Fruit fly (Drosophila melanogaster): ENCODE measurements around the gene Traf6.

Gene Traf6

dm6 chrX:8131693-8132313 lies 25.4 kb downstream of the Traf6 start, which contains the start of gene CG10958:
Gene CG10958, plus strand, starts transcription at chrX:8132285.
- TF ChIP-seq CG34367 (tag; optimal IDR thresholded peaks at IDR 0.05) (no peak), CG12605 (GFP tag; IDR thresholded peaks at IDR 0.05) (0 out of 2 replicates have a peak, but pooled peaks have one; percentile 15), gl (tag; optimal IDR thresholded peaks at IDR 0.05) (no peak), CG10348 (GFP tag; IDR thresholded peaks at IDR 0.05) (no peak), CG8301 (tag; optimal IDR thresholded peaks at IDR 0.05) (no peak), CG9948 (tag; optimal IDR thresholded peaks at IDR 0.05) (peak; percentile 28), CG17806 (tag; optimal IDR thresholded peaks at IDR 0.05) (peak; percentile 40), CG13204 (GFP tag; optimal IDR thresholded peaks at IDR 0.05) (no peak), rn (GFP tag; IDR thresholded peaks at IDR 0.05) (no peak), CG14655 (GFP tag; optimal IDR thresholded peaks at IDR 0.05) (no peak), Ets98B (GFP tag; IDR thresholded peaks at IDR 0.05) (peak; percentile 42; the same call in 1 of the 2 replicates), CG4496 (GFP tag; IDR thresholded peaks at IDR 0.05) (peak; percentile 54), EcR (GFP tag; optimal IDR thresholded peaks at IDR 0.05) (peak; percentile 4), Snoo (tag; optimal IDR thresholded peaks at IDR 0.05) (peak; percentile 10), fd96Ca (GFP tag; IDR thresholded peaks at IDR 0.05) (peak; percentile 48; the same call in 2 of the 3 replicates), Pif1B (GFP tag; optimal IDR thresholded peaks at IDR 0.05) (peak; percentile 63), CG8159 (tag; optimal IDR thresholded peaks at IDR 0.05) (no peak), CG32121 (GFP tag; IDR thresholded peaks at IDR 0.05) (peak; percentile 54), Pif1A (GFP tag; optimal IDR thresholded peaks at IDR 0.05) (no peak), CG15710 (tag; optimal IDR thresholded peaks at IDR 0.05) (peak; percentile 20), D1 (tag; optimal IDR thresholded peaks at IDR 0.05) (no peak)

- TF ChIP-seq CG4496 (GFP tag; IDR thresholded peaks at IDR 0.05): peak; percentile 47; the same call in 1 of the 3 replicates
- TF ChIP-seq Pif1B (GFP tag; optimal IDR thresholded peaks at IDR 0.05): no peak
Observed at dm6 chrX:8129204-8129997, 27.8 kb downstream of the Traf6 start, which contains the start of gene CG2116. Gene CG2116, plus strand, starts transcription at chrX:8129812.

dm6 chrX:8128133-8128532 lies 29.1 kb downstream of the Traf6 start:
- TF ChIP-seq CG8159 (tag; optimal IDR thresholded peaks at IDR 0.05): no peak
- no peak for TF ChIP-seq CG12605 (GFP tag; IDR thresholded peaks at IDR 0.05)
- TF ChIP-seq CG34367 (tag; optimal IDR thresholded peaks at IDR 0.05): no peak
- no peak for TF ChIP-seq CG32121 (GFP tag; IDR thresholded peaks at IDR 0.05)
- TF ChIP-seq Pif1A (GFP tag; optimal IDR thresholded peaks at IDR 0.05): no peak
- no peak for TF ChIP-seq Pif1B (GFP tag; optimal IDR thresholded peaks at IDR 0.05)

DNA sequence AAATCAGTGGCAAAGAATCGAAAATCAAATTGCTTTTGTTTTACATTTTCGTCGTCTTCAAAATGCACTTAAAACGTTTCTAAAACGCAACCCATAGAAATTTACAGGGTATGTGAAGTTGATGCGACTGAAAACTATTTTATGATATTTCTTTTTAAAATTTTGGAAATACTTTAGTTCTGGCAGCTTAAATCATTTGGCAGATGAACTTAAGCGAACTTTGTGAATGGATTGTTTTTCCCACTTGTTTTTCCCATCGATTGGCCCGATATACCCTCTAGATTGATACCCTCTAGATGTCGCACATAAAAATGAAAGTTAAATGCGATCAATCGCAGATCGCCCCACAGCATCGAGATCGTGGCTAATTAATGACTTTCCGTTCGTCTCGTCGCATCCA lies 31.0 kb downstream of the Traf6 start:
- TF ChIP-seq CG17806 (tag; optimal IDR thresholded peaks at IDR 0.05) (no peak), CG14655 (GFP tag; optimal IDR thresholded peaks at IDR 0.05) (no peak), EcR (GFP tag; optimal IDR thresholded peaks at IDR 0.05) (no peak), Ets98B (GFP tag; IDR thresholded peaks at IDR 0.05) (peak; percentile 30), CG8301 (tag; optimal IDR thresholded peaks at IDR 0.05) (peak; percentile 28), fd96Ca (GFP tag; IDR thresholded peaks at IDR 0.05) (peak; percentile 42; the same call in 1 of the 3 replicates)

- no peak for TF ChIP-seq CG34367 (tag; optimal IDR thresholded peaks at IDR 0.05)
- 0 out of 3 replicates have a peak, but pooled peaks have one; percentile 37 for TF ChIP-seq CG4496 (GFP tag; IDR thresholded peaks at IDR 0.05)
- TF ChIP-seq rn (GFP tag; IDR thresholded peaks at IDR 0.05): 0 out of 2 replicates have a peak, but pooled peaks have one; percentile 15
- TF ChIP-seq Ets98B (GFP tag; IDR thresholded peaks at IDR 0.05): 0 out of 2 replicates have a peak, but pooled peaks have one; percentile 13
- TF ChIP-seq Snoo (tag; optimal IDR thresholded peaks at IDR 0.05): no peak
- TF ChIP-seq CG13204 (GFP tag; optimal IDR thresholded peaks at IDR 0.05): no peak
- no peak for TF ChIP-seq D1 (tag; optimal IDR thresholded peaks at IDR 0.05)
- TF ChIP-seq CG8301 (tag; optimal IDR thresholded peaks at IDR 0.05): peak; percentile 8
- no peak for TF ChIP-seq CG17806 (tag; optimal IDR thresholded peaks at IDR 0.05)
- peak; percentile 45 for TF ChIP-seq CG14655 (GFP tag; optimal IDR thresholded peaks at IDR 0.05)
- TF ChIP-seq CG32121 (GFP tag; IDR thresholded peaks at IDR 0.05): peak; percentile 24; the same call in 1 of the 2 replicates
- no peak for TF ChIP-seq gl (tag; optimal IDR thresholded peaks at IDR 0.05)
Observed at dm6 chrX:8125224-8125649, 31.9 kb downstream of the Traf6 start.

dm6 chrX:8122834-8123233 lies 34.4 kb downstream of the Traf6 start:
- TF ChIP-seq CG17806 (tag; optimal IDR thresholded peaks at IDR 0.05): peak; percentile 33
- peak; percentile 38 for TF ChIP-seq CG15710 (tag; optimal IDR thresholded peaks at IDR 0.05)
- peak; percentile 18 for TF ChIP-seq CG12605 (GFP tag; IDR thresholded peaks at IDR 0.05)
- TF ChIP-seq CG8301 (tag; optimal IDR thresholded peaks at IDR 0.05): peak; percentile 65
- TF ChIP-seq gl (tag; optimal IDR thresholded peaks at IDR 0.05): no peak
- peak; percentile 50 for TF ChIP-seq CG8159 (tag; optimal IDR thresholded peaks at IDR 0.05)
- TF ChIP-seq Pif1A (GFP tag; optimal IDR thresholded peaks at IDR 0.05): peak; percentile 38
- peak; percentile 62 for TF ChIP-seq CG32121 (GFP tag; IDR thresholded peaks at IDR 0.05)
- TF ChIP-seq CG13204 (GFP tag; optimal IDR thresholded peaks at IDR 0.05): no peak
- peak; percentile 49 for TF ChIP-seq Pif1B (GFP tag; optimal IDR thresholded peaks at IDR 0.05)
- TF ChIP-seq fd96Ca (GFP tag; IDR thresholded peaks at IDR 0.05): peak; percentile 57; the same call in 2 of the 3 replicates
- peak; percentile 38 for TF ChIP-seq CG9948 (tag; optimal IDR thresholded peaks at IDR 0.05)
- no peak for TF ChIP-seq D1 (tag; optimal IDR thresholded peaks at IDR 0.05)
- no peak for TF ChIP-seq rn (GFP tag; IDR thresholded peaks at IDR 0.05)
- TF ChIP-seq EcR (GFP tag; optimal IDR thresholded peaks at IDR 0.05): no peak
- TF ChIP-seq CG34367 (tag; optimal IDR thresholded peaks at IDR 0.05): peak; percentile 21
- TF ChIP-seq Snoo (tag; optimal IDR thresholded peaks at IDR 0.05): no peak
- 0 out of 2 replicates have a peak, but pooled peaks have one; percentile 40 for TF ChIP-seq Ets98B (GFP tag; IDR thresholded peaks at IDR 0.05)
- peak; percentile 60; the same call in 1 of the 3 replicates for TF ChIP-seq CG4496 (GFP tag; IDR thresholded peaks at IDR 0.05)
- peak; percentile 66 for TF ChIP-seq CG14655 (GFP tag; optimal IDR thresholded peaks at IDR 0.05)
- TF ChIP-seq CG10348 (GFP tag; IDR thresholded peaks at IDR 0.05): no peak

All from whole organism, pupa.